Worm (Caenorhabditis elegans) whole organism, young adult: ENCODE results near the gene dpy-13.

Source experiments
- B0019.2 ChIP-seq: fragments of 200-800 bp; sonication (Bioruptor generic); conservative IDR thresholded peaks from 2 replicates; pipeline ENCODE4 v1.3.6; 2022; ENCODE audit warnings: missing genetic modification reagents, missing genetic modification characterization, missing compliant biosample characterization
- C06A6.2 ChIP-seq: fragments of 200-800 bp; sonication (Bioruptor generic); conservative IDR thresholded peaks from 2 replicates; pipeline ENCODE4 v1.3.6; 2022; ENCODE audit warnings: missing genetic modification characterization, missing compliant biosample characterization
- F22D6.2 ChIP-seq: sonication (generic microtip); optimal IDR thresholded peaks from 2 replicates; lab custom pipeline; 2016; ENCODE audit warnings: mild to moderate bottlenecking, missing genetic modification characterization, missing compliant biosample characterization
- Y56A3A.18 ChIP-seq: fragments of 200-800 bp; sonication (Bioruptor generic); IDR thresholded peaks from 2 replicates; pipeline ENCODE4 v1.3.6; 2022; ENCODE audit warnings: missing genetic modification reagents, missing genetic modification characterization, missing compliant biosample characterization
- Y79H2A.3 ChIP-seq: fragments of 200-800 bp; sonication (Bioruptor generic); conservative IDR thresholded peaks from 2 replicates; pipeline ENCODE4 v1.3.6; 2022; ENCODE audit warnings: missing genetic modification reagents, missing genetic modification characterization, missing compliant biosample characterization
- aptf-2 ChIP-seq: fragments of 200-800 bp; sonication (Bioruptor generic); conservative IDR thresholded peaks from 2 replicates; pipeline ENCODE4 v1.3.6; 2022; ENCODE audit warnings: missing genetic modification reagents, missing genetic modification characterization, missing compliant biosample characterization
- atf-7 ChIP-seq: sonication (generic microtip); optimal IDR thresholded peaks from 2 replicates; lab custom pipeline; 2017; ENCODE audit warnings: mild to moderate bottlenecking, missing genetic modification characterization, missing compliant biosample characterization
- attf-3 ChIP-seq: fragments of 200-800 bp; sonication (Bioruptor generic); conservative IDR thresholded peaks from 2 replicates; pipeline ENCODE4 v1.3.6; 2022; ENCODE audit warnings: missing genetic modification reagents, missing genetic modification characterization, missing compliant biosample characterization
- attf-6 ChIP-seq: fragments of 200-800 bp; sonication (Bioruptor generic); IDR thresholded peaks from 2 replicates; pipeline ENCODE4 v1.3.6; 2022; ENCODE audit warnings: missing genetic modification reagents, missing genetic modification characterization, missing compliant biosample characterization
- ceh-27 ChIP-seq: fragments of 200-800 bp; sonication (Bioruptor generic); optimal IDR thresholded peaks from 2 replicates; lab custom pipeline; 2018; ENCODE audit warnings: mild to moderate bottlenecking, missing genetic modification characterization, moderate library complexity, missing compliant biosample characterization
- ceh-58 ChIP-seq: fragments of 200-800 bp; sonication (Bioruptor generic); IDR thresholded peaks from 2 replicates; pipeline ENCODE4 v1.3.6; 2022; ENCODE audit warnings: missing genetic modification characterization, missing compliant biosample characterization
- dox-1 ChIP-seq: fragments of 200-800 bp; sonication (Bioruptor generic); IDR thresholded peaks from 2 replicates; pipeline ENCODE4 v1.3.6; 2022; ENCODE audit warnings: missing genetic modification reagents, missing genetic modification characterization, missing compliant biosample characterization
- dpff-1 ChIP-seq: sonication (generic microtip); optimal IDR thresholded peaks from 2 replicates; lab custom pipeline; 2017; ENCODE audit warnings: mild to moderate bottlenecking, missing genetic modification characterization, missing compliant biosample characterization
- egrh-3 ChIP-seq: fragments of 200-800 bp; sonication (Bioruptor generic); IDR thresholded peaks from 2 replicates; pipeline ENCODE4 v1.3.6; 2022; ENCODE audit warnings: missing genetic modification reagents, missing genetic modification characterization, missing compliant biosample characterization
- hlh-26 ChIP-seq: fragments of 200-800 bp; sonication (Bioruptor generic); conservative IDR thresholded peaks from 2 replicates; pipeline ENCODE4 v1.3.6; 2022; ENCODE audit warnings: missing genetic modification reagents, missing genetic modification characterization, missing compliant biosample characterization
- lin-40 ChIP-seq: sonication (generic microtip); optimal IDR thresholded peaks from 2 replicates; lab custom pipeline; 2016; ENCODE audit warnings: missing genetic modification characterization, mild to moderate bottlenecking, missing compliant biosample characterization, missing genotype, missing genetic modification reagents
- lir-1 ChIP-seq: fragments of 200-800 bp; sonication (Bioruptor generic); conservative IDR thresholded peaks from 2 replicates; pipeline ENCODE4 v1.3.6; 2022; ENCODE audit warnings: missing genetic modification reagents, missing genetic modification characterization, missing compliant biosample characterization
- madf-10 ChIP-seq: sonication (generic microtip); optimal IDR thresholded peaks from 2 replicates; lab custom pipeline; 2016; ENCODE audit warnings: mild to moderate bottlenecking, missing genetic modification characterization, missing compliant biosample characterization
- madf-8 ChIP-seq: fragments of 200-800 bp; sonication (Bioruptor generic); conservative IDR thresholded peaks from 2 replicates; pipeline ENCODE4 v1.3.6; 2022; ENCODE audit warnings: missing genetic modification reagents, missing genetic modification characterization, missing compliant biosample characterization
- mcd-1 ChIP-seq: fragments of 200-800 bp; sonication (Bioruptor generic); IDR thresholded peaks from 2 replicates; pipeline ENCODE4 v1.3.6; 2022; ENCODE audit warnings: missing genetic modification reagents, missing genetic modification characterization, missing compliant biosample characterization
- nfyb-1 ChIP-seq: fragments of 200-800 bp; sonication (Bioruptor generic); IDR thresholded peaks from 2 replicates; pipeline ENCODE4 v1.3.6; 2022; ENCODE audit warnings: missing genetic modification reagents, missing genetic modification characterization, missing compliant biosample characterization
- nhr-179 ChIP-seq: sonication (generic microtip); optimal IDR thresholded peaks from 2 replicates; lab custom pipeline; 2016; ENCODE audit warnings: mild to moderate bottlenecking, missing genetic modification characterization, missing compliant biosample characterization
- nhr-27 ChIP-seq: fragments of 200-800 bp; sonication (Bioruptor generic); optimal IDR thresholded peaks from 2 replicates; lab custom pipeline; 2018; ENCODE audit warnings: mild to moderate bottlenecking, missing genetic modification characterization, moderate library complexity, missing compliant biosample characterization
- nhr-80 ChIP-seq: sonication (generic microtip); optimal IDR thresholded peaks from 2 replicates; lab custom pipeline; 2016; ENCODE audit warnings: missing genetic modification characterization, missing compliant biosample characterization
- snpc-1.3 ChIP-seq: sonication (generic microtip); optimal IDR thresholded peaks from 2 replicates; lab custom pipeline; 2017; ENCODE audit warnings: missing genetic modification characterization, mild to moderate bottlenecking, missing compliant biosample characterization, antibody characterized with exemption, moderate library complexity, missing genotype, missing genetic modification reagents; ENCODE audit not compliant: insufficient read depth
- tlf-1 ChIP-seq: fragments of 200-800 bp; sonication (Bioruptor generic); optimal IDR thresholded peaks from 2 replicates; lab custom pipeline; 2018; ENCODE audit warnings: mild to moderate bottlenecking, missing genetic modification characterization, missing compliant biosample characterization
- xnd-1 ChIP-seq: sonication (generic microtip); optimal IDR thresholded peaks from 2 replicates; lab custom pipeline; 2016; ENCODE audit warnings: missing genotype, missing genetic modification reagents, missing genetic modification characterization, missing compliant biosample characterization
- zfh-2 ChIP-seq: fragments of 200-800 bp; sonication (Bioruptor generic); conservative IDR thresholded peaks from 2 replicates; pipeline ENCODE4 v1.3.6; 2022; ENCODE audit warnings: missing genetic modification reagents, missing genetic modification characterization, missing compliant biosample characterization
- zim-3 ChIP-seq: sonication (generic microtip); optimal IDR thresholded peaks from 2 replicates; lab custom pipeline; 2017; ENCODE audit warnings: mild to moderate bottlenecking, missing genetic modification characterization, moderate library complexity, missing compliant biosample characterization
- ztf-26 ChIP-seq: sonication (generic microtip); optimal IDR thresholded peaks from 2 replicates; lab custom pipeline; 2017; ENCODE audit warnings: missing genetic modification characterization, missing compliant biosample characterization
- ztf-28 ChIP-seq: fragments of 200-800 bp; sonication (Bioruptor generic); IDR thresholded peaks from 2 replicates; pipeline ENCODE4 v1.3.6; 2022; ENCODE audit warnings: missing genetic modification reagents, missing genetic modification characterization, missing compliant biosample characterization

Gene dpy-13

ce11 chrIV:4218276-4218675, 17.1 kb upstream of the dpy-13 start:
- no peak for TF ChIP-seq lir-1 (GFP tag; lab: Robert Waterston, UW)
- no peak for TF ChIP-seq lin-40 (tag; lab: Kevin White, UChicago)
- 0 out of 2 replicates have a peak, but pooled peaks have one; percentile 39 for TF ChIP-seq Y56A3A.18
- TF ChIP-seq tlf-1 (GFP tag; lab: Kevin White, UChicago) = no peak
- TF ChIP-seq hlh-26 (GFP tag; lab: Robert Waterston, UW) = no peak
- TF ChIP-seq ztf-28 (GFP tag; lab: Robert Waterston, UW) = no peak
- TF ChIP-seq snpc-1.3 (tag; lab: Kevin White, UChicago) = no peak
- TF ChIP-seq, all 124 proteins: peak for 1

- TF ChIP-seq attf-3 (GFP tag; lab: Robert Waterston, UW) = no peak
- TF ChIP-seq C06A6.2 = no peak
- no peak for TF ChIP-seq nhr-80
- TF ChIP-seq lin-40 (tag; lab: Kevin White, UChicago) = no peak
- no peak for TF ChIP-seq F22D6.2
- no peak for TF ChIP-seq madf-10 (tag; lab: Kevin White, UChicago)
- no peak for TF ChIP-seq zim-3 (tag; lab: Kevin White, UChicago)
- no peak for TF ChIP-seq nhr-27 (tag; lab: Kevin White, UChicago)
- TF ChIP-seq dpff-1 = no peak
- TF ChIP-seq Y79H2A.3 (GFP tag; lab: Robert Waterston, UW) = no peak
- TF ChIP-seq mcd-1 = no peak
- TF ChIP-seq ceh-27 (GFP tag; lab: Kevin White, UChicago) = no peak
Measured at ce11 chrIV:4219983-4220382, 15.4 kb upstream of the dpy-13 start, which contains the start of gene F30B5.11. Gene F30B5.11, minus strand, starts transcription at chrIV:4220083.

ce11 chrIV:4225851-4226250, 9.6 kb upstream of the dpy-13 start, which contains the start of gene srbc-71:
Gene srbc-71, minus strand, starts transcription at chrIV:4225951.
- TF ChIP-seq egrh-3 (GFP tag; lab: Robert Waterston, UW) (no peak), aptf-2 (no peak), snpc-1.3 (tag; lab: Kevin White, UChicago) (no peak), atf-7 (no peak), ztf-26 (tag; lab: Kevin White, UChicago) (no peak)

ce11 chrIV:4227917-4228316, 7.5 kb upstream of the dpy-13 start, which contains the start of gene srbc-70:
Gene srbc-70, minus strand, starts transcription at chrIV:4228017.
- TF ChIP-seq attf-6 (GFP tag; lab: Robert Waterston, UW) (no peak), xnd-1 (tag; lab: Kevin White, UChicago) (no peak), madf-8 (GFP tag; lab: Robert Waterston, UW) (no peak), nfyb-1 (GFP tag; lab: Robert Waterston, UW) (no peak), zim-3 (tag; lab: Kevin White, UChicago) (no peak), nhr-179 (tag; lab: Kevin White, UChicago) (no peak)

ce11 chrIV:4236025-4236407, 602 bp downstream of the dpy-13 start:
- TF ChIP-seq egrh-3 (GFP tag; lab: Robert Waterston, UW) = peak; percentile 91
- TF ChIP-seq dox-1 (GFP tag; lab: Robert Waterston, UW) = 0 out of 2 replicates have a peak, but pooled peaks have one; percentile 37
- 0 out of 2 replicates have a peak, but pooled peaks have one; percentile 24 for TF ChIP-seq ceh-58
- peak; percentile 86 for TF ChIP-seq zfh-2 (GFP tag; lab: Robert Waterston, UW)
- TF ChIP-seq B0019.2 (GFP tag; lab: Robert Waterston, UW) = no peak
- TF ChIP-seq, all 124 proteins: peak for 4
